Fruit fly (Drosophila melanogaster): ENCODE measurements around the gene RunxA.

RunxA gene

dm6 chrX:20631160-20631559 lies 7.6 kb upstream of the RunxA start (continued):
- TF ChIP-seq CG33557 (GFP tag; optimal IDR thresholded peaks at IDR 0.05) (no peak), Bdp1 (GFP tag; optimal IDR thresholded peaks at IDR 0.05) (no peak), CG10565 (GFP tag; optimal IDR thresholded peaks at IDR 0.05) (no peak), lab (GFP tag; optimal IDR thresholded peaks at IDR 0.05) (peak; percentile 60), kay (GFP tag; optimal IDR thresholded peaks at IDR 0.05) (no peak), Hmr (GFP tag; optimal IDR thresholded peaks at IDR 0.05) (peak; percentile 6), HmgD (GFP tag; optimal IDR thresholded peaks at IDR 0.05) (no peak), CG4282 (GFP tag; optimal IDR thresholded peaks at IDR 0.05) (no peak), CG15073 (GFP tag; optimal IDR thresholded peaks at IDR 0.05) (no peak), ap (GFP tag; IDR thresholded peaks at IDR 0.05) (no peak), grau (tag; optimal IDR thresholded peaks at IDR 0.05) (peak; percentile 9), CG18262 (tag; optimal IDR thresholded peaks at IDR 0.05) (peak; percentile 23), Bteb2 (GFP tag; optimal IDR thresholded peaks at IDR 0.05) (no peak), CG4730 (GFP tag; IDR thresholded peaks at IDR 0.05) (0 out of 2 replicates have a peak, but pooled peaks have one; percentile 9), usp (GFP tag; optimal IDR thresholded peaks at IDR 0.05) (no peak), CG32767 (GFP tag; IDR thresholded peaks at IDR 0.05) (no peak), CG8359 (GFP tag; optimal IDR thresholded peaks at IDR 0.05; ENCODE audit: borderline replicate concordance) (no peak), bigmax (GFP tag; optimal IDR thresholded peaks at IDR 0.05) (no peak), CG17912 (GFP tag; optimal IDR thresholded peaks at IDR 0.05) (no peak), Blimp-1 (GFP tag; optimal IDR thresholded peaks at IDR 0.05) (peak; percentile 45), Dbx (GFP tag; IDR thresholded peaks at IDR 0.05) (no peak), CG8290 (GFP tag; optimal IDR thresholded peaks at IDR 0.05) (no peak), CG8290 (tag; optimal IDR thresholded peaks at IDR 0.05) (no peak), CrebB (tag; optimal IDR thresholded peaks at IDR 0.05) (no peak), Tbp (GFP tag; optimal IDR thresholded peaks at IDR 0.05) (no peak), unc-4 (GFP tag; IDR thresholded peaks at IDR 0.05; ENCODE audit: partially characterized antibody) (no peak), CG18764 (GFP tag; optimal IDR thresholded peaks at IDR 0.05) (peak; percentile 22), Vsx1 (GFP tag; optimal IDR thresholded peaks at IDR 0.05) (no peak), D (optimal IDR thresholded peaks at IDR 0.05) (no peak), D (GFP tag; optimal IDR thresholded peaks at IDR 0.05) (peak; percentile 52), pho (GFP tag; optimal IDR thresholded peaks at IDR 0.05) (no peak), CG1647 (GFP tag; optimal IDR thresholded peaks at IDR 0.05) (no peak), NfI (GFP tag; optimal IDR thresholded peaks at IDR 0.05) (peak; percentile 33), peb (GFP tag; IDR thresholded peaks at IDR 0.05) (no peak), Sry-δ (GFP tag; optimal IDR thresholded peaks at IDR 0.05) (peak; percentile 8), psq (GFP tag; optimal IDR thresholded peaks at IDR 0.05) (no peak), slou (GFP tag; optimal IDR thresholded peaks at IDR 0.05) (no peak), ssp (GFP tag; IDR thresholded peaks at IDR 0.05) (peak; percentile 36; the same call in 1 of the 2 replicates), Fer3 (tag; optimal IDR thresholded peaks at IDR 0.05) (peak; percentile 16), ems (GFP tag; optimal IDR thresholded peaks at IDR 0.05) (peak; percentile 12), bcd (GFP tag; optimal IDR thresholded peaks at IDR 0.05) (peak; percentile 57), zen2 (GFP tag; IDR thresholded peaks at IDR 0.05; ENCODE audit: partially characterized antibody) (no peak), CG6683 (GFP tag; optimal IDR thresholded peaks at IDR 0.05) (no peak), Dll (GFP tag; IDR thresholded peaks at IDR 0.05; ENCODE audit: partially characterized antibody) (no peak), fd3F (GFP tag; optimal IDR thresholded peaks at IDR 0.05) (no peak), ci (GFP tag; IDR thresholded peaks at IDR 0.05) (no peak), Pdp1 (GFP tag; optimal IDR thresholded peaks at IDR 0.05) (peak; percentile 45 to 56), scrt (GFP tag; optimal IDR thresholded peaks at IDR 0.05) (peak; percentile 10), CG6254 (GFP tag; optimal IDR thresholded peaks at IDR 0.05) (no peak), Usf (GFP tag; optimal IDR thresholded peaks at IDR 0.05) (no peak), CG34376 (GFP tag; optimal IDR thresholded peaks at IDR 0.05) (no peak), CG10209 (GFP tag; optimal IDR thresholded peaks at IDR 0.05) (peak; percentile 58)

All from whole organism, embryonic.